Fruit fly (Drosophila melanogaster) whole organism, prepupa: ENCODE results near the gene Indy-2.

ENCODE experiments used
- Blimp-1 ChIP-seq: fragments of 200-800 bp; sonication (Bioruptor generic); optimal IDR thresholded peaks from 3 replicates; lab custom pipeline; 2017; ENCODE audit warnings: missing biosample characterization, missing genetic modification characterization, mild to moderate bottlenecking, moderate library complexity, missing genetic modification reagents
- CG10631 ChIP-seq: fragments of 200-800 bp; sonication (Bioruptor generic); optimal IDR thresholded peaks from 2 replicates; lab custom pipeline; 2016; ENCODE audit warnings: missing biosample characterization, missing genetic modification characterization
- CG10669 ChIP-seq: fragments of 200-800 bp; sonication (Bioruptor generic); optimal IDR thresholded peaks from 3 replicates; lab custom pipeline; 2018; ENCODE audit warnings: missing biosample characterization, mild to moderate bottlenecking, missing genetic modification characterization, moderate library complexity
- CG11902 ChIP-seq: fragments of 200-800 bp; sonication (Bioruptor generic); optimal IDR thresholded peaks from 3 replicates; lab custom pipeline; 2016; ENCODE audit warnings: missing biosample characterization, missing genetic modification characterization
- CG15336 ChIP-seq: fragments of 200-800 bp; sonication (Bioruptor generic); IDR thresholded peaks from 2 replicates; pipeline ENCODE4 v1.3.6; 2022; ENCODE audit warnings: missing biosample characterization, missing genetic modification characterization
- CG1621 ChIP-seq: fragments of 200-800 bp; sonication (Bioruptor generic); optimal IDR thresholded peaks from 3 replicates; lab custom pipeline; 2018; ENCODE audit warnings: missing biosample characterization, mild to moderate bottlenecking, missing genetic modification characterization
- CG16779 ChIP-seq: fragments of 200-800 bp; sonication (Bioruptor generic); optimal IDR thresholded peaks from 3 replicates; lab custom pipeline; 2017; ENCODE audit warnings: missing biosample characterization, mild to moderate bottlenecking, missing genetic modification characterization
- CG3032 ChIP-seq: fragments of 200-800 bp; optimal IDR thresholded peaks from 2 replicates; lab custom pipeline; 2019; ENCODE audit warnings: missing biosample characterization, mild to moderate bottlenecking, missing genetic modification characterization, moderate library complexity
- CG31627 ChIP-seq: fragments of 200-800 bp; sonication (Bioruptor generic); optimal IDR thresholded peaks from 3 replicates; lab custom pipeline; 2016; ENCODE audit warnings: missing biosample characterization, missing genetic modification characterization
- CG34406 ChIP-seq: fragments of 200-800 bp; sonication (Bioruptor generic); optimal IDR thresholded peaks from 3 replicates; lab custom pipeline; 2016; ENCODE audit warnings: missing biosample characterization, missing genetic modification characterization
- CG3919 ChIP-seq: fragments of 200-800 bp; sonication (Bioruptor generic); optimal IDR thresholded peaks from 3 replicates; lab custom pipeline; 2016; ENCODE audit warnings: missing biosample characterization, missing genetic modification characterization
- CG4318 ChIP-seq: fragments of 200-800 bp; sonication (Bioruptor generic); optimal IDR thresholded peaks from 3 replicates; lab custom pipeline; 2017; ENCODE audit warnings: missing biosample characterization, mild to moderate bottlenecking, missing genetic modification characterization
- CG6276 ChIP-seq: fragments of 200-800 bp; sonication (Bioruptor generic); optimal IDR thresholded peaks from 2 replicates; lab custom pipeline; 2017; ENCODE audit warnings: missing biosample characterization, mild to moderate bottlenecking, missing genetic modification characterization
- CG6792 ChIP-seq: fragments of 200-800 bp; sonication (Bioruptor generic); optimal IDR thresholded peaks from 3 replicates; lab custom pipeline; 2016; ENCODE audit warnings: missing biosample characterization, missing genetic modification characterization
- CG6854 ChIP-seq: fragments of 200-800 bp; sonication (Bioruptor generic); optimal IDR thresholded peaks from 2 replicates; lab custom pipeline; 2017; ENCODE audit warnings: missing biosample characterization, mild to moderate bottlenecking, missing genetic modification characterization
- CG7368 ChIP-seq: fragments of 200-800 bp; sonication (Bioruptor generic); optimal IDR thresholded peaks from 3 replicates; lab custom pipeline; 2016; ENCODE audit warnings: missing biosample characterization, missing genetic modification characterization
- CG8632 ChIP-seq: fragments of 200-800 bp; sonication (Bioruptor generic); optimal IDR thresholded peaks from 3 replicates; lab custom pipeline; 2016; ENCODE audit warnings: missing biosample characterization, missing genetic modification characterization
- CG9139 ChIP-seq: fragments of 200-800 bp; sonication (Bioruptor generic); optimal IDR thresholded peaks from 3 replicates; lab custom pipeline; 2017; ENCODE audit warnings: missing biosample characterization, mild to moderate bottlenecking, missing genetic modification characterization
- Eip75B ChIP-seq: fragments of 200-800 bp; sonication (Bioruptor generic); optimal IDR thresholded peaks from 3 replicates; lab custom pipeline; 2016; ENCODE audit warnings: missing biosample characterization, missing genetic modification characterization
- Eip93F ChIP-seq: fragments of 200-800 bp; sonication (Bioruptor generic); optimal IDR thresholded peaks from 2 replicates; lab custom pipeline; 2016; ENCODE audit warnings: missing biosample characterization, mild to moderate bottlenecking, missing genetic modification characterization
- Ets96B ChIP-seq: fragments of 200-800 bp; optimal IDR thresholded peaks from 2 replicates; lab custom pipeline; 2019; ENCODE audit warnings: missing biosample characterization, mild to moderate bottlenecking, missing genetic modification characterization, moderate library complexity
- Gug ChIP-seq: fragments of 200-800 bp; sonication (Bioruptor generic); IDR thresholded peaks from 2 replicates; pipeline ENCODE4 v1.3.6; 2022; ENCODE audit warnings: missing biosample characterization, missing genetic modification characterization
- Hr38 ChIP-seq: sonication (Bioruptor generic); optimal IDR thresholded peaks from 2 replicates; lab custom pipeline; 2016; ENCODE audit warnings: missing biosample characterization, missing genetic modification characterization
- Hr39 ChIP-seq: fragments of 200-800 bp; sonication (Bioruptor generic); optimal IDR thresholded peaks from 2 replicates; lab custom pipeline; 2016; ENCODE audit warnings: missing biosample characterization, missing genetic modification characterization
- Hr4 ChIP-seq: fragments of 200-800 bp; sonication (Bioruptor generic); optimal IDR thresholded peaks from 3 replicates; lab custom pipeline; 2016; ENCODE audit warnings: missing biosample characterization, missing genetic modification characterization
- Smox ChIP-seq: fragments of 200-800 bp; sonication (Bioruptor generic); optimal IDR thresholded peaks from 3 replicates; lab custom pipeline; 2016; ENCODE audit warnings: missing biosample characterization, missing genetic modification characterization
- Sox102F ChIP-seq: fragments of 200-800 bp; sonication (Bioruptor generic); optimal IDR thresholded peaks from 2 replicates; lab custom pipeline; 2016; ENCODE audit warnings: missing biosample characterization, mild to moderate bottlenecking, missing genetic modification characterization
- Sox14 ChIP-seq: fragments of 200-800 bp; sonication (Bioruptor generic); optimal IDR thresholded peaks from 3 replicates; lab custom pipeline; 2016; ENCODE audit warnings: missing biosample characterization, missing genetic modification characterization
- Sox15 ChIP-seq: fragments of 200-800 bp; sonication (Bioruptor generic); optimal IDR thresholded peaks from 3 replicates; lab custom pipeline; 2016; ENCODE audit warnings: missing biosample characterization, missing genetic modification characterization
- achi ChIP-seq: fragments of 200-800 bp; sonication (Bioruptor generic); optimal IDR thresholded peaks from 3 replicates; lab custom pipeline; 2016; ENCODE audit warnings: missing biosample characterization, missing genetic modification characterization
- acj6 ChIP-seq: fragments of 200-800 bp; sonication (Bioruptor generic); optimal IDR thresholded peaks from 3 replicates; lab custom pipeline; 2016; ENCODE audit warnings: missing biosample characterization, missing genetic modification characterization
- cyc ChIP-seq: fragments of 200-800 bp; sonication (Bioruptor generic); optimal IDR thresholded peaks from 3 replicates; lab custom pipeline; 2016; ENCODE audit warnings: missing biosample characterization, missing genetic modification characterization
- dsx ChIP-seq: fragments of 200-800 bp; optimal IDR thresholded peaks from 3 replicates; lab custom pipeline; 2019; ENCODE audit warnings: missing biosample characterization, mild to moderate bottlenecking, missing genetic modification characterization, moderate library complexity; ENCODE audit not compliant: poor library complexity, severe bottlenecking
- esn ChIP-seq: fragments of 200-800 bp; sonication (Bioruptor generic); optimal IDR thresholded peaks from 2 replicates; lab custom pipeline; 2016; ENCODE audit warnings: missing biosample characterization, mild to moderate bottlenecking, missing genetic modification characterization, moderate library complexity
- fd59A ChIP-seq: fragments of 200-800 bp; sonication (Bioruptor generic); optimal IDR thresholded peaks from 2 replicates; lab custom pipeline; 2017; ENCODE audit warnings: missing biosample characterization, mild to moderate bottlenecking, missing genetic modification characterization, missing genetic modification reagents
- fd85E ChIP-seq: fragments of 200-800 bp; sonication (Bioruptor generic); optimal IDR thresholded peaks from 3 replicates; lab custom pipeline; 2016; ENCODE audit warnings: missing biosample characterization, missing genetic modification characterization
- fkh ChIP-seq: fragments of 200-800 bp; sonication (Bioruptor generic); optimal IDR thresholded peaks from 3 replicates; lab custom pipeline; 2017; ENCODE audit warnings: missing biosample characterization, mild to moderate bottlenecking, missing genetic modification characterization, moderate library complexity
- pdm3 ChIP-seq: fragments of 200-800 bp; sonication (Bioruptor generic); optimal IDR thresholded peaks from 3 replicates; lab custom pipeline; 2016; ENCODE audit warnings: missing biosample characterization, missing genetic modification characterization
- salr ChIP-seq, 2 experiments: fragments of 200-800 bp; sonication (Bioruptor generic); optimal IDR thresholded peaks; 3 replicates each; lab custom pipeline; 2016 to 2018; ENCODE audit warnings: missing biosample characterization in 2 of 2, missing genetic modification characterization in 2 of 2, mild to moderate bottlenecking in 1 of 2
- spab ChIP-seq: fragments of 200-800 bp; sonication (Bioruptor generic); optimal IDR thresholded peaks from 2 replicates; lab custom pipeline; 2017; ENCODE audit warnings: missing biosample characterization, mild to moderate bottlenecking, missing genetic modification characterization, missing genetic modification reagents
- ss ChIP-seq, 2 experiments: fragments of 200-800 bp; sonication (Bioruptor generic); optimal IDR thresholded peaks; 2 replicates in 1 of 2; 3 replicates in 1 of 2; lab custom pipeline; 2017 to 2018; ENCODE audit warnings: mild to moderate bottlenecking in 2 of 2, missing biosample characterization in 2 of 2, missing genetic modification characterization in 2 of 2, moderate library complexity in 1 of 2
- svp ChIP-seq: fragments of 200-800 bp; sonication (Bioruptor generic); peaks from one replicate; lab custom pipeline; 2016; ENCODE audit warnings: missing biosample characterization, missing genetic modification characterization
- topi ChIP-seq: fragments of 200-800 bp; sonication (Bioruptor generic); optimal IDR thresholded peaks from 3 replicates; lab custom pipeline; 2016; ENCODE audit warnings: missing biosample characterization, missing genetic modification characterization
- vri ChIP-seq: fragments of 200-800 bp; sonication (Bioruptor generic); optimal IDR thresholded peaks from 3 replicates; lab custom pipeline; 2016; ENCODE audit warnings: missing biosample characterization, mild to moderate bottlenecking, missing genetic modification characterization

The Indy-2 gene

dm6 chr3R:19996433-19996832, 46.1 kb upstream of the Indy-2 start (continued):
- TF ChIP-seq CG1621 (tag; lab: Kevin White, UChicago) (no peak), CG10669 (GFP tag; lab: Kevin White, UChicago) (peak; percentile 1), Hr39 (GFP tag; lab: Kevin White, UChicago) (no peak), Eip93F (GFP tag; lab: Kevin White, UChicago) (no peak), Gug (GFP tag; lab: Robert Waterston, UW) (no peak), Smox (GFP tag; lab: Kevin White, UChicago) (no peak), CG31627 (GFP tag; lab: Kevin White, UChicago) (no peak), dsx (GFP tag; lab: Kevin White, UChicago) (no peak), CG6276 (GFP tag; lab: Kevin White, UChicago) (peak; percentile 13), CG4318 (GFP tag; lab: Kevin White, UChicago) (peak; percentile 65), fd59A (GFP tag; lab: Kevin White, UChicago) (no peak), Sox14 (peak; percentile 14)

dm6 chr3R:19997526-19998070, 45.0 kb upstream of the Indy-2 start:
- TF ChIP-seq cyc (GFP tag; lab: Kevin White, UChicago) (no peak), vri (GFP tag; lab: Kevin White, UChicago) (no peak), CG10631 (GFP tag; lab: Kevin White, UChicago) (no peak), Sox102F (GFP tag; lab: Kevin White, UChicago) (no peak), achi (GFP tag; lab: Kevin White, UChicago) (no peak)

dm6 chr3R:19998418-19998817, 44.1 kb upstream of the Indy-2 start:
- TF ChIP-seq CG9139, result peak; percentile 37
- TF ChIP-seq CG10631 (GFP tag; lab: Kevin White, UChicago), result peak; percentile 68
- peak; percentile 43 to 48 for TF ChIP-seq salr (GFP tag; optimal IDR thresholded peaks at IDR 0.05; lab: Kevin White, UChicago)
- no peak for TF ChIP-seq Hr38 (GFP tag; lab: Kevin White, UChicago)
- TF ChIP-seq spab (GFP tag; lab: Kevin White, UChicago), result peak; percentile 34
- TF ChIP-seq CG6276 (GFP tag; lab: Kevin White, UChicago), result peak; percentile 54
- TF ChIP-seq topi (GFP tag; lab: Kevin White, UChicago), result peak; percentile 57
- peak; percentile 73 for TF ChIP-seq svp (GFP tag; lab: Kevin White, UChicago)
- peak; percentile 66 for TF ChIP-seq CG10669 (GFP tag; lab: Kevin White, UChicago)
- TF ChIP-seq dsx (GFP tag; lab: Kevin White, UChicago), result peak; percentile 48
- peak; percentile 20 for TF ChIP-seq CG16779 (tag; lab: Kevin White, UChicago)
- TF ChIP-seq CG4318 (GFP tag; lab: Kevin White, UChicago), result peak; percentile 19
- peak; percentile 82 for TF ChIP-seq CG3919
- peak; percentile 62 for TF ChIP-seq CG3032 (tag; lab: Kevin White, UChicago)
- TF ChIP-seq fd59A (GFP tag; lab: Kevin White, UChicago), result peak; percentile 52
- peak; percentile 55 for TF ChIP-seq CG34406
- no peak for TF ChIP-seq Blimp-1 (GFP tag; lab: Kevin White, UChicago)
- peak; percentile 57 for TF ChIP-seq CG8632 (GFP tag; lab: Kevin White, UChicago)
- peak; percentile 68 for TF ChIP-seq cyc (GFP tag; lab: Kevin White, UChicago)
- TF ChIP-seq CG6792 (GFP tag; lab: Kevin White, UChicago), result peak; percentile 54
- peak; percentile 40 for TF ChIP-seq vri (GFP tag; lab: Kevin White, UChicago)
- TF ChIP-seq fd85E (GFP tag; lab: Kevin White, UChicago), result no peak
- peak; percentile 62 for TF ChIP-seq Eip75B (GFP tag; lab: Kevin White, UChicago)
- TF ChIP-seq CG15336, result peak; percentile 75
- TF ChIP-seq CG6854, result no peak
- peak; percentile 48 for TF ChIP-seq Sox102F (GFP tag; lab: Kevin White, UChicago)
- TF ChIP-seq Hr4 (GFP tag; lab: Kevin White, UChicago), result peak; percentile 72
- TF ChIP-seq CG11902 (GFP tag; lab: Kevin White, UChicago), result peak; percentile 62
- peak; percentile 51 for TF ChIP-seq CG7368 (GFP tag; lab: Kevin White, UChicago)
- peak; percentile 20 to 51 for TF ChIP-seq ss (GFP tag; optimal IDR thresholded peaks at IDR 0.05; lab: Kevin White, UChicago)
- TF ChIP-seq acj6 (GFP tag; lab: Kevin White, UChicago), result peak; percentile 77
- peak; percentile 78 for TF ChIP-seq pdm3 (GFP tag; lab: Kevin White, UChicago)
- TF ChIP-seq Ets96B, result peak; percentile 63
- no peak for TF ChIP-seq fkh
- peak; percentile 68 for TF ChIP-seq esn
- peak; percentile 69 for TF ChIP-seq CG31627 (GFP tag; lab: Kevin White, UChicago)
- peak; percentile 37 for TF ChIP-seq Sox15 (GFP tag; lab: Kevin White, UChicago)
- TF ChIP-seq Eip93F (GFP tag; lab: Kevin White, UChicago), result no peak
- TF ChIP-seq Gug (GFP tag; lab: Robert Waterston, UW), result peak; percentile 74
